Worm (Caenorhabditis elegans): ENCODE data around the gene prp-19.

DNA sequence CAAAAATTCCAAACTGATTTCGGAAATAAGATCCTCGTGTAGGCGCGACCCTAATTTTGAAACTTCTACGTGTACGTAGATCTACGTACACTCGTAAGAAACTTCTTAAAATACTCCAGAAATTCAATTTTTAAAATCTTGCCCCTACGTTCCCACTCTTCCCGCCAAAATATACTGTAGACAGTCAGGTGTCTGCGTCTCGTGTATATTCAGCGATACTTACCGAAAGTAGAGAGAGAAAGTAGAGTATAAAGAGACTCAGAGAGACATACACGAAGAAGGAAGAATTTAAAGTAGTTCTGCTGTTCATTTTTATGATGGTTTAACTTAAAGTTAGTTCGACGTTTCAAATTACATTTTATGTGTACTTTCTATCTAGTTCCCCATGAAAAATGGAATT is 21.4 kb upstream of the prp-19 start:
- no peak for TF ChIP-seq ahr-1 (tag; optimal IDR thresholded peaks at IDR 0.05)
- no peak for TF ChIP-seq tbx-2 (tag; optimal IDR thresholded peaks at IDR 0.05)
- TF ChIP-seq madf-2 (tag; optimal IDR thresholded peaks at IDR 0.05): no peak
- no peak for TF ChIP-seq nfya-1 (tag; optimal IDR thresholded peaks at IDR 0.05)
- TF ChIP-seq lin-11 (tag; optimal IDR thresholded peaks at IDR 0.05): no peak
- TF ChIP-seq ceh-48 (tag; optimal IDR thresholded peaks at IDR 0.05): no peak
- TF ChIP-seq nhr-11 (tag; optimal IDR thresholded peaks at IDR 0.05): no peak
- no peak for TF ChIP-seq unc-86 (tag; optimal IDR thresholded peaks at IDR 0.05)
- TF ChIP-seq lim-6 (tag; optimal IDR thresholded peaks at IDR 0.05): no peak
- TF ChIP-seq dmd-4 (tag; optimal IDR thresholded peaks at IDR 0.05; ENCODE audit: borderline replicate concordance): no peak
- no peak for TF ChIP-seq rnt-1 (tag; optimal IDR thresholded peaks at IDR 0.05)

Measured in whole organism, late embryonic.